Fruit fly (Drosophila melanogaster) whole organism, embryonic: ENCODE results near the gene CG10211.

Experiments used
- ATbp ChIP-seq: fragments of 200-800 bp; sonication (Bioruptor generic); optimal IDR thresholded peaks from 2 replicates; lab custom pipeline; 2017; ENCODE audit warnings: missing biosample characterization, mild to moderate bottlenecking, missing genetic modification characterization, missing genetic modification reagents
- CG10147 ChIP-seq: fragments of 200-800 bp; sonication (Bioruptor generic); optimal IDR thresholded peaks from 2 replicates; lab custom pipeline; 2019; ENCODE audit warnings: missing biosample characterization, mild to moderate bottlenecking, missing genetic modification characterization, moderate library complexity
- CG1024 ChIP-seq: fragments of 200-800 bp; sonication (Bioruptor generic); IDR thresholded peaks from 2 replicates; pipeline ENCODE4 v1.3.6; 2022; ENCODE audit warnings: missing biosample characterization, missing genetic modification characterization
- CG10267 ChIP-seq: fragments of 200-800 bp; sonication (Bioruptor generic); optimal IDR thresholded peaks from 2 replicates; lab custom pipeline; 2018; ENCODE audit warnings: missing biosample characterization, mild to moderate bottlenecking, missing genetic modification characterization, moderate library complexity
- CG10462 ChIP-seq: fragments of 200-800 bp; sonication (Bioruptor generic); optimal IDR thresholded peaks from 2 replicates; lab custom pipeline; 2016; ENCODE audit warnings: missing biosample characterization, missing genetic modification characterization
- CG11560 ChIP-seq: fragments of 200-800 bp; sonication (Bioruptor generic); IDR thresholded peaks from 3 replicates; pipeline ENCODE4 v1.3.6; 2022; ENCODE audit warnings: missing biosample characterization, missing genetic modification characterization
- CG14014 ChIP-seq: fragments of 200-800 bp; sonication (Bioruptor generic); IDR thresholded peaks from 2 replicates; pipeline ENCODE4 v1.3.6; 2022; ENCODE audit warnings: missing biosample characterization, missing genetic modification characterization
- CG14441 ChIP-seq: fragments of 200-800 bp; sonication (Bioruptor generic); IDR thresholded peaks from 2 replicates; pipeline ENCODE4 v1.3.6; 2022; ENCODE audit warnings: missing biosample characterization, missing genetic modification characterization
- CG14667 ChIP-seq: fragments of 200-800 bp; sonication (Bioruptor generic); IDR thresholded peaks from 2 replicates; pipeline ENCODE4 v1.3.6; 2022; ENCODE audit warnings: missing biosample characterization, missing genetic modification characterization
- CG1602 ChIP-seq: fragments of 200-800 bp; sonication (Bioruptor generic); optimal IDR thresholded peaks from 3 replicates; lab custom pipeline; 2016; ENCODE audit warnings: missing biosample characterization, missing genetic modification characterization
- CG17359 ChIP-seq: fragments of 200-800 bp; sonication (Bioruptor generic); optimal IDR thresholded peaks from 3 replicates; lab custom pipeline; 2018; ENCODE audit warnings: missing biosample characterization, mild to moderate bottlenecking, missing genetic modification characterization, moderate library complexity
- CG1792 ChIP-seq: fragments of 200-800 bp; sonication (Bioruptor generic); optimal IDR thresholded peaks from 2 replicates; lab custom pipeline; 2016; ENCODE audit warnings: missing biosample characterization, missing genetic modification characterization
- CG31365 ChIP-seq: fragments of 200-800 bp; sonication (Bioruptor generic); optimal IDR thresholded peaks from 2 replicates; lab custom pipeline; 2018; ENCODE audit warnings: missing biosample characterization, mild to moderate bottlenecking, missing genetic modification characterization
- CG3407 ChIP-seq: fragments of 200-800 bp; sonication (Bioruptor generic); optimal IDR thresholded peaks from 2 replicates; lab custom pipeline; 2018; ENCODE audit warnings: missing biosample characterization, mild to moderate bottlenecking, missing genetic modification characterization
- CG8388 ChIP-seq: fragments of 200-800 bp; sonication (Bioruptor generic); optimal IDR thresholded peaks from 2 replicates; lab custom pipeline; 2019; ENCODE audit warnings: missing biosample characterization, mild to moderate bottlenecking, missing genetic modification characterization, moderate library complexity
- CG9215 ChIP-seq: fragments of 200-800 bp; sonication (Bioruptor generic); IDR thresholded peaks from 2 replicates; pipeline ENCODE4 v1.3.6; 2022; ENCODE audit warnings: missing biosample characterization, missing genetic modification characterization
- Dek ChIP-seq: fragments of 200-800 bp; sonication (Bioruptor generic); optimal IDR thresholded peaks from 3 replicates; lab custom pipeline; 2019; ENCODE audit warnings: missing biosample characterization, mild to moderate bottlenecking, missing genetic modification characterization, moderate library complexity
- Dip3 ChIP-seq: fragments of 200-800 bp; sonication (Bioruptor generic); optimal IDR thresholded peaks from 3 replicates; lab custom pipeline; 2016; ENCODE audit warnings: missing biosample characterization, missing genetic modification characterization
- Dll ChIP-seq: fragments of 200-800 bp; sonication (Bioruptor generic); IDR thresholded peaks from 4 replicates; pipeline ENCODE4 v1.3.6; 2022; ENCODE audit warnings: missing biosample characterization, missing genetic modification characterization; ENCODE audit not compliant: partially characterized antibody
- Dp ChIP-seq: fragments of 200-800 bp; sonication (Bioruptor generic); optimal IDR thresholded peaks from 2 replicates; lab custom pipeline; 2018; ENCODE audit warnings: missing biosample characterization, mild to moderate bottlenecking, missing genetic modification characterization, moderate library complexity
- Dref ChIP-seq: fragments of 200-800 bp; sonication (Bioruptor generic); IDR thresholded peaks from 2 replicates; pipeline ENCODE4 v1.3.6; 2022; ENCODE audit warnings: missing biosample characterization, missing genetic modification characterization
- HLH3B ChIP-seq: fragments of 200-800 bp; sonication (Bioruptor generic); IDR thresholded peaks from 2 replicates; pipeline ENCODE4 v1.3.6; 2022; ENCODE audit warnings: missing biosample characterization, missing genetic modification characterization
- Lim3 ChIP-seq: fragments of 200-800 bp; sonication (Bioruptor generic); IDR thresholded peaks from 2 replicates; pipeline ENCODE4 v1.3.6; 2022; ENCODE audit warnings: missing biosample characterization, missing genetic modification characterization
- Mrtf ChIP-seq: fragments of 200-800 bp; sonication (Bioruptor generic); IDR thresholded peaks from 3 replicates; pipeline ENCODE4 v1.3.6; 2022; ENCODE audit warnings: missing biosample characterization, missing genetic modification characterization
- Myb ChIP-seq: fragments of 200-800 bp; sonication (Bioruptor generic); optimal IDR thresholded peaks from 2 replicates; lab custom pipeline; 2016; ENCODE audit warnings: missing biosample characterization, missing genetic modification characterization
- NC2β ChIP-seq: fragments of 200-800 bp; sonication (Bioruptor generic); optimal IDR thresholded peaks from 2 replicates; lab custom pipeline; 2016; ENCODE audit warnings: missing biosample characterization, missing genetic modification characterization
- Neu2 ChIP-seq: fragments of 200-800 bp; sonication (Bioruptor generic); optimal IDR thresholded peaks from 3 replicates; lab custom pipeline; 2016; ENCODE audit warnings: missing biosample characterization, missing genetic modification characterization, borderline replicate concordance
- NfI ChIP-seq: fragments of 200-800 bp; sonication (Bioruptor generic); optimal IDR thresholded peaks from 3 replicates; lab custom pipeline; 2018; ENCODE audit warnings: missing biosample characterization, mild to moderate bottlenecking, missing genetic modification characterization, moderate library complexity
- Side ChIP-seq: fragments of 200-800 bp; sonication (Bioruptor generic); optimal IDR thresholded peaks from 2 replicates; lab custom pipeline; 2016; ENCODE audit warnings: missing biosample characterization, missing genetic modification characterization
- YL-1 ChIP-seq: fragments of 200-800 bp; sonication (Bioruptor generic); optimal IDR thresholded peaks from 3 replicates; lab custom pipeline; 2017; ENCODE audit warnings: missing biosample characterization, mild to moderate bottlenecking, missing genetic modification characterization
- amos ChIP-seq: fragments of 200-800 bp; sonication (Bioruptor generic); IDR thresholded peaks from 2 replicates; pipeline ENCODE4 v1.3.6; 2022; ENCODE audit warnings: missing biosample characterization, missing genetic modification characterization; ENCODE audit not compliant: partially characterized antibody
- crol ChIP-seq: fragments of 200-800 bp; sonication (Bioruptor generic); IDR thresholded peaks from 2 replicates; pipeline ENCODE4 v1.3.6; 2022; ENCODE audit warnings: missing biosample characterization, missing genetic modification characterization
- da ChIP-seq: fragments of 200-800 bp; sonication (Bioruptor generic); optimal IDR thresholded peaks from 2 replicates; lab custom pipeline; 2016; ENCODE audit warnings: missing biosample characterization, missing genetic modification characterization
- dysf ChIP-seq: fragments of 200-800 bp; sonication (Bioruptor generic); IDR thresholded peaks from 3 replicates; pipeline ENCODE4 v1.3.6; 2022; ENCODE audit warnings: missing biosample characterization, missing genetic modification characterization
- fu2 ChIP-seq: fragments of 200-800 bp; sonication (Bioruptor generic); optimal IDR thresholded peaks from 2 replicates; lab custom pipeline; 2016; ENCODE audit warnings: missing biosample characterization, missing genetic modification characterization
- gsb-n ChIP-seq: fragments of 200-800 bp; sonication (Bioruptor generic); optimal IDR thresholded peaks from 3 replicates; lab custom pipeline; 2018; ENCODE audit warnings: missing biosample characterization, mild to moderate bottlenecking, missing genetic modification characterization
- gt ChIP-seq: fragments of 200-800 bp; sonication (Bioruptor generic); IDR thresholded peaks from 2 replicates; pipeline ENCODE4 v1.3.6; 2022; ENCODE audit warnings: missing biosample characterization, missing genetic modification characterization
- hbn ChIP-seq: fragments of 200-800 bp; sonication (Bioruptor generic); IDR thresholded peaks from 2 replicates; pipeline ENCODE4 v1.3.6; 2022; ENCODE audit warnings: missing biosample characterization, missing genetic modification characterization; ENCODE audit not compliant: partially characterized antibody
- hth ChIP-seq: fragments of >200 bp; optimal IDR thresholded peaks from 2 replicates; lab custom pipeline; 2017; ENCODE audit warnings: inconsistent platforms
- luna ChIP-seq: fragments of 200-800 bp; sonication (Bioruptor generic); optimal IDR thresholded peaks from 2 replicates; lab custom pipeline; 2016; ENCODE audit warnings: missing biosample characterization, missing genetic modification characterization
- nmo ChIP-seq: fragments of 200-800 bp; sonication (Bioruptor generic); optimal IDR thresholded peaks from 2 replicates; lab custom pipeline; 2018; ENCODE audit warnings: missing biosample characterization, mild to moderate bottlenecking, missing genetic modification characterization, moderate library complexity
- odd ChIP-seq: fragments of 200-800 bp; sonication (Bioruptor generic); optimal IDR thresholded peaks from 2 replicates; lab custom pipeline; 2017; ENCODE audit warnings: missing biosample characterization, mild to moderate bottlenecking, missing genetic modification characterization
- pfk ChIP-seq: fragments of 200-800 bp; sonication (Bioruptor generic); optimal IDR thresholded peaks from 2 replicates; lab custom pipeline; 2018; ENCODE audit warnings: missing biosample characterization, mild to moderate bottlenecking, missing genetic modification characterization, moderate library complexity
- pnt ChIP-seq: fragments of 200-800 bp; sonication (Bioruptor generic); optimal IDR thresholded peaks from 3 replicates; lab custom pipeline; 2016; ENCODE audit warnings: missing biosample characterization, missing genetic modification characterization
- ranshi ChIP-seq: fragments of 200-800 bp; sonication (Bioruptor generic); IDR thresholded peaks from 2 replicates; pipeline ENCODE4 v1.3.6; 2022; ENCODE audit warnings: missing biosample characterization, missing genetic modification characterization
- seq ChIP-seq: fragments of 200-800 bp; sonication (Bioruptor generic); IDR thresholded peaks from 2 replicates; pipeline ENCODE4 v1.3.6; 2022; ENCODE audit warnings: missing biosample characterization, missing genetic modification characterization
- tap ChIP-seq: fragments of 200-800 bp; optimal IDR thresholded peaks from 3 replicates; lab custom pipeline; 2019; ENCODE audit warnings: missing biosample characterization, mild to moderate bottlenecking, missing genetic modification characterization, moderate library complexity
- tll ChIP-seq, 2 experiments: fragments of 200-800 bp in 1 of 2; fragments of >200 bp in 1 of 2; sonication (Bioruptor generic) in 1 of 2; optimal IDR thresholded peaks; 2 replicates each; lab custom pipeline; 2017 to 2019; ENCODE audit warnings: missing biosample characterization in 2 of 2, missing genetic modification characterization in 2 of 2, mild to moderate bottlenecking in 1 of 2, moderate library complexity in 1 of 2
- z ChIP-seq: fragments of 200-800 bp; sonication (Bioruptor generic); IDR thresholded peaks from 3 replicates; pipeline ENCODE4 v1.3.6; 2022; ENCODE audit warnings: missing biosample characterization, missing genetic modification characterization
- zfh2 ChIP-seq: fragments of 200-800 bp; sonication (Bioruptor generic); optimal IDR thresholded peaks from 2 replicates; lab custom pipeline; 2016; ENCODE audit warnings: missing biosample characterization, missing genetic modification characterization

CG10211 gene

dm6 chr2L:18557965-18558537 lies 40.8 kb downstream of the CG10211 start (continued):
- 0 out of 3 replicates have a peak, but pooled peaks have one; percentile 25 for TF ChIP-seq z
- TF ChIP-seq luna (GFP tag; lab: Kevin White, UChicago) = no peak
- TF ChIP-seq Dek (tag; lab: Kevin White, UChicago) = peak; percentile 70
- TF ChIP-seq CG10267 = peak; percentile 61
- 0 out of 3 replicates have a peak, but pooled peaks have one; percentile 23 for TF ChIP-seq CG11560
- peak; percentile 50 for TF ChIP-seq CG3407 (GFP tag; lab: Kevin White, UChicago)
- no peak for TF ChIP-seq Neu2
- TF ChIP-seq CG14014 (GFP tag; lab: Robert Waterston, UW) = peak; percentile 88
- no peak for TF ChIP-seq tll (GFP tag; optimal IDR thresholded peaks at IDR 0.05; lab: Kevin White, UChicago)
- no peak for TF ChIP-seq Dll (GFP tag; lab: Robert Waterston, UW)
- TF ChIP-seq NC2β (GFP tag; lab: Kevin White, UChicago) = no peak
- TF ChIP-seq CG31365 = no peak
- peak; percentile 1 for TF ChIP-seq Myb (GFP tag; lab: Kevin White, UChicago)
- TF ChIP-seq pnt = peak; percentile 39
- peak; percentile 29 for TF ChIP-seq zfh2 (GFP tag; lab: Kevin White, UChicago)
- TF ChIP-seq Dref (GFP tag; lab: Robert Waterston, UW) = no peak
- TF ChIP-seq da = no peak
- peak; percentile 73 for TF ChIP-seq CG1024 (GFP tag; lab: Robert Waterston, UW)
- TF ChIP-seq Mrtf (GFP tag; lab: Robert Waterston, UW) = peak; percentile 65; the same call in 1 of the 3 replicates
- TF ChIP-seq CG8388 (GFP tag; lab: Kevin White, UChicago) = peak; percentile 52
- peak; percentile 70 for TF ChIP-seq nmo
- TF ChIP-seq amos = no peak
- TF ChIP-seq hbn (GFP tag; lab: Robert Waterston, UW) = no peak
- TF ChIP-seq gsb-n = peak; percentile 48
- TF ChIP-seq fu2 (GFP tag; lab: Kevin White, UChicago) = no peak
- no peak for TF ChIP-seq YL-1
- TF ChIP-seq Lim3 = peak; percentile 81
- no peak for TF ChIP-seq CG10462 (GFP tag; lab: Kevin White, UChicago)
- no peak for TF ChIP-seq Side
- TF ChIP-seq odd (GFP tag; lab: Kevin White, UChicago) = peak; percentile 44
- TF ChIP-seq CG1792 (GFP tag; lab: Kevin White, UChicago) = no peak
- no peak for TF ChIP-seq pfk (GFP tag; lab: Kevin White, UChicago)
- peak; percentile 32 for TF ChIP-seq Dip3 (GFP tag; lab: Kevin White, UChicago)
- peak; percentile 90; the same call in 2 of the 3 replicates for TF ChIP-seq dysf
- TF ChIP-seq CG14667 = no peak
- peak; percentile 48 for TF ChIP-seq CG10147
- TF ChIP-seq NfI (GFP tag; lab: Kevin White, UChicago) = peak; percentile 47
- TF ChIP-seq seq (GFP tag; lab: Robert Waterston, UW) = peak; percentile 79
- TF ChIP-seq HLH3B (GFP tag; lab: Robert Waterston, UW) = peak; percentile 86
- TF ChIP-seq gt (GFP tag; lab: Robert Waterston, UW) = no peak
- no peak; the same call in none of the 2 replicates for TF ChIP-seq CG9215 (GFP tag; lab: Robert Waterston, UW)
- TF ChIP-seq ATbp = peak; percentile 74
- TF ChIP-seq CG1602 (GFP tag; lab: Kevin White, UChicago) = peak; percentile 53
- peak; percentile 83 for TF ChIP-seq ranshi (GFP tag; lab: Robert Waterston, UW)
- peak; percentile 43 for TF ChIP-seq tap (tag; lab: Kevin White, UChicago)
- no peak for TF ChIP-seq hth (lab: Kevin White, UChicago)
- TF ChIP-seq crol (GFP tag; lab: Robert Waterston, UW) = peak; percentile 71
- peak; percentile 76; the same call in 1 of the 2 replicates for TF ChIP-seq CG14441 (GFP tag; lab: Robert Waterston, UW)
- peak; percentile 83 for TF ChIP-seq CG17359 (tag; lab: Kevin White, UChicago)
- TF ChIP-seq Dp (GFP tag; lab: Kevin White, UChicago) = no peak
